Worm (Caenorhabditis elegans) whole organism, young adult: ENCODE data around the gene C15H7.4.

ENCODE experiments used
- B0035.1 ChIP-seq: sonication (generic microtip); optimal IDR thresholded peaks from 2 replicates; lab custom pipeline; 2016; ENCODE audit warnings: missing genetic modification characterization, mild to moderate bottlenecking, missing compliant biosample characterization, missing genotype, missing genetic modification reagents
- B0336.3 ChIP-seq: fragments of 200-800 bp; sonication (Bioruptor generic); IDR thresholded peaks from 2 replicates; pipeline ENCODE4 v1.3.6; 2022; ENCODE audit warnings: missing genetic modification characterization, missing compliant biosample characterization
- F10E7.11 ChIP-seq: sonication (generic microtip); optimal IDR thresholded peaks from 2 replicates; lab custom pipeline; 2017; ENCODE audit warnings: mild to moderate bottlenecking, missing genetic modification characterization, moderate library complexity, missing compliant biosample characterization
- F22D6.2 ChIP-seq: sonication (generic microtip); optimal IDR thresholded peaks from 2 replicates; lab custom pipeline; 2016; ENCODE audit warnings: mild to moderate bottlenecking, missing genetic modification characterization, missing compliant biosample characterization
- F23B12.7 ChIP-seq: sonication (generic microtip); optimal IDR thresholded peaks from 2 replicates; lab custom pipeline; 2017; ENCODE audit warnings: missing genetic modification characterization, mild to moderate bottlenecking, missing compliant biosample characterization, antibody characterized with exemption, moderate library complexity; ENCODE audit not compliant: insufficient read depth
- F33H1.4 ChIP-seq: fragments of 200-800 bp; sonication (Bioruptor generic); IDR thresholded peaks from 2 replicates; pipeline ENCODE4 v1.3.6; 2022; ENCODE audit warnings: missing genetic modification reagents, missing genetic modification characterization, missing compliant biosample characterization
- F39B2.1 ChIP-seq: fragments of 200-800 bp; sonication (Bioruptor generic); IDR thresholded peaks from 2 replicates; pipeline ENCODE4 v1.3.6; 2022; ENCODE audit warnings: missing genetic modification reagents, missing genetic modification characterization, missing compliant biosample characterization
- F57A8.1 ChIP-seq: fragments of 200-800 bp; sonication (Bioruptor generic); optimal IDR thresholded peaks from 2 replicates; lab custom pipeline; 2018; ENCODE audit warnings: mild to moderate bottlenecking, missing genetic modification characterization, moderate library complexity, missing compliant biosample characterization
- F57C9.4 ChIP-seq: sonication (generic microtip); optimal IDR thresholded peaks from 2 replicates; lab custom pipeline; 2017; ENCODE audit warnings: mild to moderate bottlenecking, missing genetic modification characterization, missing compliant biosample characterization
- K12H6.12 ChIP-seq: fragments of 200-800 bp; sonication (Bioruptor generic); optimal IDR thresholded peaks from 2 replicates; lab custom pipeline; 2018; ENCODE audit warnings: mild to moderate bottlenecking, missing genetic modification characterization, missing compliant biosample characterization
- T26A5.8 ChIP-seq: sonication (generic microtip); optimal IDR thresholded peaks from 2 replicates; lab custom pipeline; 2016; ENCODE audit warnings: missing genetic modification characterization, missing compliant biosample characterization
- Y53G8AR.9 ChIP-seq: fragments of 200-800 bp; sonication (Bioruptor generic); conservative IDR thresholded peaks from 2 replicates; pipeline ENCODE4 v1.3.6; 2022; ENCODE audit warnings: missing genetic modification reagents, missing genetic modification characterization, missing compliant biosample characterization
- aptf-3 ChIP-seq: fragments of 200-800 bp; sonication (Bioruptor generic); IDR thresholded peaks from 2 replicates; pipeline ENCODE4 v1.3.6; 2022; ENCODE audit warnings: missing genetic modification characterization, missing compliant biosample characterization
- ccch-3 ChIP-seq: fragments of 200-800 bp; sonication (Bioruptor generic); optimal IDR thresholded peaks from 2 replicates; lab custom pipeline; 2018; ENCODE audit warnings: mild to moderate bottlenecking, missing genetic modification characterization, missing compliant biosample characterization
- cebp-2 ChIP-seq: fragments of 200-800 bp; sonication (Bioruptor generic); IDR thresholded peaks from 2 replicates; pipeline ENCODE4 v1.3.6; 2022; ENCODE audit warnings: missing genetic modification characterization, missing compliant biosample characterization
- ceh-100 ChIP-seq: fragments of 200-800 bp; sonication (Bioruptor generic); IDR thresholded peaks from 2 replicates; pipeline ENCODE4 v1.3.6; 2022; ENCODE audit warnings: missing genetic modification reagents, missing genetic modification characterization, missing compliant biosample characterization
- ceh-27 ChIP-seq: fragments of 200-800 bp; sonication (Bioruptor generic); optimal IDR thresholded peaks from 2 replicates; lab custom pipeline; 2018; ENCODE audit warnings: mild to moderate bottlenecking, missing genetic modification characterization, moderate library complexity, missing compliant biosample characterization
- ceh-40 ChIP-seq: fragments of 200-800 bp; sonication (Bioruptor generic); IDR thresholded peaks from 2 replicates; pipeline ENCODE4 v1.3.6; 2022; ENCODE audit warnings: missing genetic modification characterization, missing compliant biosample characterization
- ceh-58 ChIP-seq: fragments of 200-800 bp; sonication (Bioruptor generic); IDR thresholded peaks from 2 replicates; pipeline ENCODE4 v1.3.6; 2022; ENCODE audit warnings: missing genetic modification characterization, missing compliant biosample characterization
- die-1 ChIP-seq: sonication (generic microtip); optimal IDR thresholded peaks from 2 replicates; lab custom pipeline; 2016; ENCODE audit warnings: missing genotype, mild to moderate bottlenecking, missing genetic modification characterization, missing compliant biosample characterization
- dpl-1 ChIP-seq: fragments of 150-350 bp; optimal IDR thresholded peaks from 2 replicates; lab custom pipeline; 2014; ENCODE audit warnings: missing biosample characterization, missing genetic modification reagents, missing genetic modification characterization
- efl-1 ChIP-seq: fragments of 150-350 bp; optimal IDR thresholded peaks from 2 replicates; lab custom pipeline; 2014; ENCODE audit warnings: missing biosample characterization, missing genetic modification reagents, missing genetic modification characterization
- egrh-3 ChIP-seq: fragments of 200-800 bp; sonication (Bioruptor generic); IDR thresholded peaks from 2 replicates; pipeline ENCODE4 v1.3.6; 2022; ENCODE audit warnings: missing genetic modification reagents, missing genetic modification characterization, missing compliant biosample characterization
- ekl-4 ChIP-seq: fragments of 200-800 bp; sonication (Bioruptor generic); IDR thresholded peaks from 2 replicates; pipeline ENCODE4 v1.3.6; 2022; ENCODE audit warnings: missing genetic modification reagents, missing genetic modification characterization, missing compliant biosample characterization
- fkh-3 ChIP-seq: sonication (generic microtip); optimal IDR thresholded peaks from 2 replicates; lab custom pipeline; 2016; ENCODE audit warnings: mild to moderate bottlenecking, missing genetic modification characterization, missing compliant biosample characterization
- gei-17 ChIP-seq: fragments of 200-800 bp; sonication (Bioruptor generic); optimal IDR thresholded peaks from 2 replicates; lab custom pipeline; 2018; ENCODE audit warnings: mild to moderate bottlenecking, missing genetic modification characterization, missing compliant biosample characterization
- hrde-1 ChIP-seq: sonication (generic microtip); optimal IDR thresholded peaks from 2 replicates; lab custom pipeline; 2016; ENCODE audit warnings: missing genetic modification characterization, mild to moderate bottlenecking, missing compliant biosample characterization, moderate library complexity, missing genotype, missing genetic modification reagents, borderline replicate concordance
- hsf-1 ChIP-seq: fragments of 200-800 bp; sonication (Bioruptor generic); IDR thresholded peaks from 2 replicates; pipeline ENCODE4 v1.3.6; 2022; ENCODE audit warnings: missing genetic modification reagents, missing genetic modification characterization, missing compliant biosample characterization
- lin-26 ChIP-seq: fragments of 200-800 bp; sonication (Bioruptor generic); IDR thresholded peaks from 2 replicates; pipeline ENCODE4 v1.3.6; 2022; ENCODE audit warnings: missing genetic modification reagents, missing genetic modification characterization, missing compliant biosample characterization
- lir-1 ChIP-seq: fragments of 200-800 bp; sonication (Bioruptor generic); conservative IDR thresholded peaks from 2 replicates; pipeline ENCODE4 v1.3.6; 2022; ENCODE audit warnings: missing genetic modification reagents, missing genetic modification characterization, missing compliant biosample characterization
- lsl-1 ChIP-seq: fragments of 200-800 bp; sonication (Bioruptor generic); optimal IDR thresholded peaks from 2 replicates; lab custom pipeline; 2018; ENCODE audit warnings: mild to moderate bottlenecking, missing genetic modification characterization, moderate library complexity, missing compliant biosample characterization
- nfya-1 ChIP-seq: sonication (generic microtip); optimal IDR thresholded peaks from 2 replicates; lab custom pipeline; 2017; ENCODE audit warnings: antibody characterized with exemption, missing compliant biosample characterization, missing genetic modification characterization, borderline replicate concordance; ENCODE audit not compliant: insufficient read depth
- nfya-2 ChIP-seq: fragments of 200-800 bp; sonication (Bioruptor generic); IDR thresholded peaks from 2 replicates; pipeline ENCODE4 v1.3.6; 2022; ENCODE audit warnings: missing genetic modification reagents, missing genetic modification characterization, missing compliant biosample characterization
- nhr-179 ChIP-seq: sonication (generic microtip); optimal IDR thresholded peaks from 2 replicates; lab custom pipeline; 2016; ENCODE audit warnings: mild to moderate bottlenecking, missing genetic modification characterization, missing compliant biosample characterization
- nhr-80 ChIP-seq: sonication (generic microtip); optimal IDR thresholded peaks from 2 replicates; lab custom pipeline; 2016; ENCODE audit warnings: missing genetic modification characterization, missing compliant biosample characterization
- nhr-90 ChIP-seq: sonication (generic microtip); optimal IDR thresholded peaks from 2 replicates; lab custom pipeline; 2016; ENCODE audit warnings: missing genotype, mild to moderate bottlenecking, missing genetic modification characterization, missing compliant biosample characterization
- pbrm-1 ChIP-seq: fragments of 200-800 bp; sonication (Bioruptor generic); IDR thresholded peaks from 2 replicates; pipeline ENCODE4 v1.3.6; 2022; ENCODE audit warnings: missing genetic modification reagents, missing genetic modification characterization, missing compliant biosample characterization
- repo-1 ChIP-seq: sonication (generic microtip); optimal IDR thresholded peaks from 2 replicates; lab custom pipeline; 2017; ENCODE audit warnings: mild to moderate bottlenecking, missing genetic modification characterization, missing compliant biosample characterization
- somi-1 ChIP-seq: fragments of 200-800 bp; sonication (Bioruptor generic); optimal IDR thresholded peaks from 2 replicates; lab custom pipeline; 2018; ENCODE audit warnings: mild to moderate bottlenecking, missing genetic modification characterization, missing compliant biosample characterization
- sptf-2 ChIP-seq: fragments of 200-800 bp; sonication (Bioruptor generic); optimal IDR thresholded peaks from 2 replicates; lab custom pipeline; 2018; ENCODE audit warnings: mild to moderate bottlenecking, missing genetic modification characterization, missing compliant biosample characterization
- tbp1 ChIP-seq: fragments of 200-800 bp; sonication (Bioruptor generic); optimal IDR thresholded peaks from 2 replicates; lab custom pipeline; 2018; ENCODE audit warnings: mild to moderate bottlenecking, missing genetic modification characterization, missing compliant biosample characterization
- unc-62 ChIP-seq: fragments of 150-350 bp; optimal IDR thresholded peaks from 2 replicates; lab custom pipeline; 2014; ENCODE audit warnings: missing biosample characterization, missing genetic modification reagents, missing genetic modification characterization
- xnd-1 ChIP-seq: sonication (generic microtip); optimal IDR thresholded peaks from 2 replicates; lab custom pipeline; 2016; ENCODE audit warnings: missing genotype, missing genetic modification reagents, missing genetic modification characterization, missing compliant biosample characterization
- zim-3 ChIP-seq: sonication (generic microtip); optimal IDR thresholded peaks from 2 replicates; lab custom pipeline; 2017; ENCODE audit warnings: mild to moderate bottlenecking, missing genetic modification characterization, moderate library complexity, missing compliant biosample characterization
- ztf-26 ChIP-seq: sonication (generic microtip); optimal IDR thresholded peaks from 2 replicates; lab custom pipeline; 2017; ENCODE audit warnings: missing genetic modification characterization, missing compliant biosample characterization
- ztf-28 ChIP-seq: fragments of 200-800 bp; sonication (Bioruptor generic); IDR thresholded peaks from 2 replicates; pipeline ENCODE4 v1.3.6; 2022; ENCODE audit warnings: missing genetic modification reagents, missing genetic modification characterization, missing compliant biosample characterization
- ztf-3 ChIP-seq: fragments of 200-800 bp; sonication (Bioruptor generic); optimal IDR thresholded peaks from 2 replicates; lab custom pipeline; 2018; ENCODE audit warnings: mild to moderate bottlenecking, missing genetic modification characterization, missing compliant biosample characterization

The C15H7.4 gene

DNA sequence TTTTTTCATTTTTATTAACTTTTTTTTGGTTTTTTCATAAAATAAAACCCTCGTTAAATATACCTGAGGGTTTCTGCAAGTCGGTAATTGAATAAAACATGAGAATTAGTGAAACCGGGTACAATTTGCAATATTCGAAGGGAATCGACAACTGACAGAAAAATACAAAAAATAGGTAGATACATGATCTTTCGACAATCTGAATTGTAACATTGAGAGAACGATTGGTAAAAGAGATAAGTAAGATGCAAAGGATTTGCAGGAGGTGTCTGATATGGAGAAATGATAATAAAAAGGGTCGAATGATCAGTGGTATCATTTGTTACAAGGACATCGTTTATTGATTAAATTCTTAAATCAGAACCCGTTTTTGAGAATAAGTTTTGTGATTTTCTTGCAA is 23.1 kb upstream of the C15H7.4 start, which contains the start of gene ugt-60:
ugt-60 (minus strand) TSS at position 233 of the 400 bp plus-strand sequence.
- TF ChIP-seq ceh-40 (GFP tag; lab: Robert Waterston, UW): no peak

ce11 chrIII:9669546-9669945 is 13.8 kb upstream of the C15H7.4 start:
- no peak for TF ChIP-seq gei-17 (GFP tag; lab: Kevin White, UChicago)
- TF ChIP-seq ztf-26 (tag; lab: Kevin White, UChicago): no peak
- TF ChIP-seq nfya-2: no peak
- no peak for TF ChIP-seq ceh-100 (GFP tag; lab: Robert Waterston, UW)
- TF ChIP-seq tbp1 (GFP tag; lab: Kevin White, UChicago): no peak
- TF ChIP-seq F23B12.7 (tag; lab: Kevin White, UChicago): no peak
- no peak for TF ChIP-seq cebp-2 (GFP tag; lab: Robert Waterston, UW)
- no peak for TF ChIP-seq hsf-1 (GFP tag; lab: Robert Waterston, UW)
- no peak for TF ChIP-seq aptf-3 (GFP tag; lab: Robert Waterston, UW)
- TF ChIP-seq efl-1 (GFP tag; lab: Kevin White, UChicago): no peak
- no peak for TF ChIP-seq xnd-1 (tag; lab: Kevin White, UChicago)
- no peak for TF ChIP-seq ztf-3
- no peak for TF ChIP-seq somi-1 (GFP tag; lab: Kevin White, UChicago)
- TF ChIP-seq nhr-179 (tag; lab: Kevin White, UChicago): no peak
- no peak for TF ChIP-seq sptf-2 (GFP tag; lab: Kevin White, UChicago)
- TF ChIP-seq ztf-28: no peak
- TF ChIP-seq pbrm-1: no peak
- TF ChIP-seq ceh-27: no peak
- no peak for TF ChIP-seq F57C9.4
- no peak for TF ChIP-seq F39B2.1 (GFP tag; lab: Robert Waterston, UW)

DNA sequence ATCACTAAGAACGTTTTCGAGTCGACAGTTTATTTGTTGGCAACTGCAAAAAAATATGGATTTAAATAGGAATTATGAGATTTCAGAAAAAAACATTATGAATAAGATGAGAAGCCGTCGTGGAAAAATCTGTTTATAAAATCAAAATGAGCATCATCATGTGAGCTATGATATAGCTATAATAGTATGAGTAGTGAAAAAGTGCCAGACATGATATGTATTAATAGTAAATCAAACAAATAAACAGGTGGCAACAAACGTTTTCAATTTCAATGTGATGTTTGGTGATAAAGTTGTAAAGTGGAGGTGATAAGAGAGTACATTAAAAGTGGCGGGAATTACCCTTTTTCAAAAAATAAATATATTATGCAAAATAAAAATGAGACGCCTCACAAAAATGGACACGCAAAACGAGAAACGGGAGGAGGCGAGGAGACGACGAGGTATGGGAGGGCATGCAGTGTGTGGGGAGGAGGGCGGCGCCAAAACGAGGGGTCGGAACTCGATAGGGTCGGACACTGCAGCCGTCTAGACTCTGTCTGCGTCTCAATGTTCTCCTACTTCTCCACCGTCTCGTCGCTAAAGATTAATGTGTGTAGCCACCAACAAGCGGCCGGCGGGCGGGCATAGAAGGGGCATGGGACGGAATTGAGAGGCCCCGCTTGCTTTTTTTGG is 12.0 kb upstream of the C15H7.4 start, which contains the start of gene C07A9.9:
C07A9.9 (minus strand) TSS at position 51 of the 675 bp plus-strand sequence.
- no peak for TF ChIP-seq zim-3
- no peak for TF ChIP-seq repo-1 (tag; lab: Kevin White, UChicago)
- TF ChIP-seq nhr-80: peak; percentile 95
- no peak for TF ChIP-seq fkh-3
- no peak for TF ChIP-seq B0035.1
- TF ChIP-seq F10E7.11: no peak
- no peak for TF ChIP-seq dpl-1 (GFP tag; lab: Kevin White, UChicago)
- TF ChIP-seq T26A5.8 (tag; lab: Kevin White, UChicago): no peak
- TF ChIP-seq unc-62 (GFP tag; lab: Kevin White, UChicago): no peak
- TF ChIP-seq ekl-4 (GFP tag; lab: Robert Waterston, UW): peak; percentile 54; the same call in 1 of the 2 replicates
- peak; percentile 55 for TF ChIP-seq nhr-90 (tag; lab: Kevin White, UChicago)
- peak; percentile 76 for TF ChIP-seq egrh-3
- TF ChIP-seq die-1: peak; percentile 49
- TF ChIP-seq lin-26 (GFP tag; lab: Robert Waterston, UW): no peak
- no peak for TF ChIP-seq lir-1 (GFP tag; lab: Robert Waterston, UW)
- no peak for TF ChIP-seq F33H1.4 (GFP tag; lab: Robert Waterston, UW)
- no peak for TF ChIP-seq sptf-2 (GFP tag; lab: Kevin White, UChicago)
- TF ChIP-seq ccch-3 (GFP tag; lab: Kevin White, UChicago): no peak
- TF ChIP-seq F22D6.2 (tag; lab: Kevin White, UChicago): no peak
- no peak for TF ChIP-seq F57A8.1 (GFP tag; lab: Kevin White, UChicago)
- no peak for TF ChIP-seq ceh-40 (GFP tag; lab: Robert Waterston, UW)
- no peak for TF ChIP-seq nfya-1
- TF ChIP-seq B0336.3 (GFP tag; lab: Robert Waterston, UW): no peak
- peak; percentile 67 for TF ChIP-seq K12H6.12 (tag; lab: Kevin White, UChicago)
- no peak for TF ChIP-seq lsl-1 (GFP tag; lab: Kevin White, UChicago)
- TF ChIP-seq hrde-1 (tag; lab: Kevin White, UChicago): no peak
- TF ChIP-seq Y53G8AR.9 (GFP tag; lab: Robert Waterston, UW): no peak
- TF ChIP-seq ceh-58: no peak
